Worm (Caenorhabditis elegans): ENCODE results near the gene col-99.

ce11 chrIV:183519-183918 is 35.8 kb upstream of the col-99 start:
- no peak for TF ChIP-seq ama-1 (optimal IDR thresholded peaks at IDR 0.05)
- TF ChIP-seq nhr-11 (tag; optimal IDR thresholded peaks at IDR 0.05), result no peak
- no peak for TF ChIP-seq ets-4 (tag; optimal IDR thresholded peaks at IDR 0.05)
- no peak for TF ChIP-seq rnt-1 (tag; optimal IDR thresholded peaks at IDR 0.05)
- TF ChIP-seq ceh-18 (tag; optimal IDR thresholded peaks at IDR 0.05), result no peak
- no peak for TF ChIP-seq hlh-8 (tag; optimal IDR thresholded peaks at IDR 0.05)
- TF ChIP-seq hlh-13 (GFP tag; optimal IDR thresholded peaks at IDR 0.05), result no peak
- no peak for TF ChIP-seq dve-1 (tag; optimal IDR thresholded peaks at IDR 0.05)
